Fruit fly (Drosophila melanogaster) S2 (cell line): ENCODE data around the gene CG4306.

Experiments
- CG8478 ChIP-seq: fragments of >200 bp; optimal IDR thresholded peaks from 2 replicates; lab custom pipeline; 2018
- CTCF ChIP-seq, 2 experiments: fragments of >200 bp; optimal IDR thresholded peaks; 2 replicates each; lab custom pipeline; 2018

- TF ChIP-seq CG8478 (lab: Kevin White, UChicago) (no peak), CTCF (optimal IDR thresholded peaks at IDR 0.05; lab: Kevin White, UChicago) (no peak)
Measured at dm6 chr3L:18502425-18502824, 39.5 kb upstream of the CG4306 start, which contains the start of gene AstC-R2.
